Comparison of ENCODE assay signal across 1 fruit fly cellular context in genomic region chr3L:16779704-16780173, dm6.
TF ChIP-seq lines count a peak whose summit lies in the region.

TSS of gene mus302 (minus strand) at chr3L:16779736.
TSS of gene CG9705 (plus strand) at chr3L:16780100.

TF ChIP-seq in whole organism, embryonic, 481 proteins besides CTCF, POLR2A, EP300 and RAD21 (continued from another document and continues in another):
- TF ChIP-seq Kr (GFP tag; optimal IDR thresholded peaks at IDR 0.05; lab: Kevin White, UChicago) (no peak), Blimp-1 (GFP tag; optimal IDR thresholded peaks at IDR 0.05; lab: Kevin White, UChicago) (peak; percentile 31), CG3726 (GFP tag; IDR thresholded peaks at IDR 0.05; lab: Robert Waterston, UW) (no peak), CG8765 (GFP tag; IDR thresholded peaks at IDR 0.05; lab: Robert Waterston, UW) (no peak), CG6272 (GFP tag; IDR thresholded peaks at IDR 0.05; lab: Robert Waterston, UW) (0 out of 2 replicates have a peak, but pooled peaks have one; percentile 18), Dref (GFP tag; IDR thresholded peaks at IDR 0.05; lab: Robert Waterston, UW) (peak; percentile 51), Sin3A (optimal IDR thresholded peaks at IDR 0.05; lab: Kevin White, UChicago) (peak; percentile 60), CG16863 (GFP tag; optimal IDR thresholded peaks at IDR 0.05; lab: Kevin White, UChicago) (no peak), CG7372 (GFP tag; IDR thresholded peaks at IDR 0.05; lab: Robert Waterston, UW) (0 out of 2 replicates have a peak, but pooled peaks have one; percentile 15), wek (GFP tag; optimal IDR thresholded peaks at IDR 0.05; lab: Kevin White, UChicago) (no peak), Spps (tag; optimal IDR thresholded peaks at IDR 0.05; lab: Kevin White, UChicago) (no peak), Scr (GFP tag; IDR thresholded peaks at IDR 0.05; lab: Robert Waterston, UW; ENCODE audit: partially characterized antibody) (peak; percentile 80), CG11696 (GFP tag; IDR thresholded peaks at IDR 0.05; lab: Robert Waterston, UW) (no peak), Gug (GFP tag; IDR thresholded peaks at IDR 0.05; lab: Robert Waterston, UW) (no peak), CG2678 (tag; optimal IDR thresholded peaks at IDR 0.05; lab: Kevin White, UChicago) (peak; percentile 69), CG8388 (GFP tag; optimal IDR thresholded peaks at IDR 0.05; lab: Kevin White, UChicago) (peak; percentile 46), CG3407 (GFP tag; optimal IDR thresholded peaks at IDR 0.05; lab: Kevin White, UChicago) (no peak), sens (GFP tag; lab: Kevin White, UChicago) (peak; percentile 77), CG11085 (GFP tag; IDR thresholded peaks at IDR 0.05; lab: Robert Waterston, UW) (no peak), Myb (GFP tag; optimal IDR thresholded peaks at IDR 0.05; lab: Kevin White, UChicago) (peak; percentile 58), slou (GFP tag; optimal IDR thresholded peaks at IDR 0.05; lab: Kevin White, UChicago) (peak; percentile 49), hbn (GFP tag; IDR thresholded peaks at IDR 0.05; lab: Robert Waterston, UW; ENCODE audit: partially characterized antibody) (peak; percentile 62), Hr51 (GFP tag; optimal IDR thresholded peaks at IDR 0.05; lab: Kevin White, UChicago) (peak; percentile 11 to 49), CG17612 (GFP tag; IDR thresholded peaks at IDR 0.05; lab: Robert Waterston, UW) (no peak), lab (GFP tag; optimal IDR thresholded peaks at IDR 0.05; lab: Kevin White, UChicago) (no peak), GATAe (GFP tag; conservative IDR thresholded peaks at IDR 0.05; lab: Robert Waterston, UW) (no peak), CG10543 (GFP tag; optimal IDR thresholded peaks at IDR 0.05; lab: Kevin White, UChicago) (peak; percentile 12), CG10979 (tag; optimal IDR thresholded peaks at IDR 0.05; lab: Kevin White, UChicago) (peak; percentile 33), salm (tag; optimal IDR thresholded peaks at IDR 0.05; lab: Kevin White, UChicago) (no peak), CG6765 (GFP tag; optimal IDR thresholded peaks at IDR 0.05; lab: Kevin White, UChicago) (no peak), CG31365 (tag; optimal IDR thresholded peaks at IDR 0.05; lab: Kevin White, UChicago) (no peak), pros (GFP tag; optimal IDR thresholded peaks at IDR 0.05; lab: Kevin White, UChicago) (no peak), CG34422 (GFP tag; IDR thresholded peaks at IDR 0.05; lab: Robert Waterston, UW) (no peak), CG17328 (GFP tag; IDR thresholded peaks at IDR 0.05; lab: Robert Waterston, UW) (no peak), CG9437 (GFP tag; optimal IDR thresholded peaks at IDR 0.05; lab: Kevin White, UChicago) (peak; percentile 21), az2 (GFP tag; optimal IDR thresholded peaks at IDR 0.05; lab: Kevin White, UChicago) (peak; percentile 48), CG17568 (GFP tag; optimal IDR thresholded peaks at IDR 0.05; lab: Kevin White, UChicago) (no peak), chif (GFP tag; optimal IDR thresholded peaks at IDR 0.05; lab: Kevin White, UChicago) (peak in 1 of 2 experiments; percentile 25), sr (GFP tag; IDR thresholded peaks at IDR 0.05; lab: Robert Waterston, UW) (no peak), Dip2 (GFP tag; IDR thresholded peaks at IDR 0.05; lab: Robert Waterston, UW) (no peak), grau (tag; optimal IDR thresholded peaks at IDR 0.05; lab: Kevin White, UChicago) (peak; percentile 64), lola (GFP tag; optimal IDR thresholded peaks at IDR 0.05; lab: Kevin White, UChicago) (peak in 1 of 3 experiments; percentile 70), sug (tag; optimal IDR thresholded peaks at IDR 0.05; lab: Kevin White, UChicago) (peak; percentile 54), H2.0 (GFP tag; IDR thresholded peaks at IDR 0.05; lab: Robert Waterston, UW) (no peak), kah (GFP tag; optimal IDR thresholded peaks at IDR 0.05; lab: Kevin White, UChicago) (no peak), CG17359 (tag; optimal IDR thresholded peaks at IDR 0.05; lab: Kevin White, UChicago) (peak; percentile 49), CG13775 (GFP tag; optimal IDR thresholded peaks at IDR 0.05; lab: Kevin White, UChicago) (peak; percentile 63), CG15601 (tag; optimal IDR thresholded peaks at IDR 0.05; lab: Kevin White, UChicago) (peak; percentile 36), ttk (GFP tag; IDR thresholded peaks at IDR 0.05; lab: Robert Waterston, UW) (0 out of 2 replicates have a peak, but pooled peaks have one; percentile 23), CG31224 (GFP tag; IDR thresholded peaks at IDR 0.05; lab: Robert Waterston, UW) (0 out of 2 replicates have a peak, but pooled peaks have one; percentile 20), gfzf (GFP tag; optimal IDR thresholded peaks at IDR 0.05; lab: Kevin White, UChicago) (peak; percentile 68), CG12104 (GFP tag; optimal IDR thresholded peaks at IDR 0.05; lab: Kevin White, UChicago) (peak; percentile 37), fu2 (GFP tag; optimal IDR thresholded peaks at IDR 0.05; lab: Kevin White, UChicago) (no peak), CG5245 (GFP tag; optimal IDR thresholded peaks at IDR 0.05; lab: Kevin White, UChicago) (no peak), Trl (optimal IDR thresholded peaks at IDR 0.05; lab: Kevin White, UChicago) (no peak), Trl (GFP tag; optimal IDR thresholded peaks at IDR 0.05; lab: Kevin White, UChicago) (no peak), CG14441 (GFP tag; IDR thresholded peaks at IDR 0.05; lab: Robert Waterston, UW) (peak; percentile 33; the same call in 1 of the 2 replicates), nmo (GFP tag; optimal IDR thresholded peaks at IDR 0.05; lab: Kevin White, UChicago) (peak; percentile 83), CG16815 (GFP tag; optimal IDR thresholded peaks at IDR 0.05; lab: Kevin White, UChicago) (peak; percentile 49), CG18619 (GFP tag; optimal IDR thresholded peaks at IDR 0.05; lab: Kevin White, UChicago) (peak; percentile 17), CG17802 (tag; optimal IDR thresholded peaks at IDR 0.05; lab: Kevin White, UChicago) (peak; percentile 33), CG3838 (GFP tag; optimal IDR thresholded peaks at IDR 0.05; lab: Kevin White, UChicago) (no peak), ap (GFP tag; IDR thresholded peaks at IDR 0.05; lab: Robert Waterston, UW) (no peak), CG9727 (GFP tag; optimal IDR thresholded peaks at IDR 0.05; lab: Kevin White, UChicago) (peak; percentile 44), klu (GFP tag; IDR thresholded peaks at IDR 0.05; lab: Robert Waterston, UW) (no peak), gcm2 (GFP tag; optimal IDR thresholded peaks at IDR 0.05; lab: Kevin White, UChicago) (no peak), Drgx (GFP tag; IDR thresholded peaks at IDR 0.05; lab: Robert Waterston, UW) (no peak), NC2α (GFP tag; optimal IDR thresholded peaks at IDR 0.05; lab: Kevin White, UChicago) (no peak), CG14667 (GFP tag; IDR thresholded peaks at IDR 0.05; lab: Robert Waterston, UW) (peak; percentile 38; the same call in 1 of the 2 replicates), CG4730 (GFP tag; IDR thresholded peaks at IDR 0.05; lab: Robert Waterston, UW) (no peak), CG34224 (GFP tag; IDR thresholded peaks at IDR 0.05; lab: Robert Waterston, UW; ENCODE audit: partially characterized antibody) (peak; percentile 29; the same call in 1 of the 3 replicates), tna (GFP tag; IDR thresholded peaks at IDR 0.05; lab: Robert Waterston, UW; ENCODE audit: partially characterized antibody) (no peak), Lim3 (GFP tag; IDR thresholded peaks at IDR 0.05; lab: Robert Waterston, UW) (no peak), Poxn (GFP tag; IDR thresholded peaks at IDR 0.05; lab: Robert Waterston, UW) (no peak), gsb (GFP tag; IDR thresholded peaks at IDR 0.05; lab: Robert Waterston, UW) (no peak), Eip74EF (GFP tag; optimal IDR thresholded peaks at IDR 0.05; lab: Kevin White, UChicago) (no peak), Aef1 (GFP tag; IDR thresholded peaks at IDR 0.05; lab: Robert Waterston, UW) (peak; percentile 41; the same call in 2 of the 3 replicates), gcm (GFP tag; optimal IDR thresholded peaks at IDR 0.05; lab: Kevin White, UChicago) (peak; percentile 19), CG14014 (GFP tag; IDR thresholded peaks at IDR 0.05; lab: Robert Waterston, UW) (0 out of 2 replicates have a peak, but pooled peaks have one; percentile 27), CG9215 (GFP tag; IDR thresholded peaks at IDR 0.05; lab: Robert Waterston, UW) (no peak), gsb-n (tag; optimal IDR thresholded peaks at IDR 0.05; lab: Kevin White, UChicago) (no peak), lilli (GFP tag; optimal IDR thresholded peaks at IDR 0.05; lab: Kevin White, UChicago) (peak; percentile 40), B-H1 (GFP tag; IDR thresholded peaks at IDR 0.05; lab: Robert Waterston, UW) (no peak), Doc3 (GFP tag; IDR thresholded peaks at IDR 0.05; lab: Robert Waterston, UW; ENCODE audit: partially characterized antibody) (peak; percentile 69; the same call in 1 of the 3 replicates), CG7987 (GFP tag; optimal IDR thresholded peaks at IDR 0.05; lab: Kevin White, UChicago) (no peak), yki (optimal IDR thresholded peaks at IDR 0.05; lab: Kevin White, UChicago) (no peak), Nf-YA (GFP tag; IDR thresholded peaks at IDR 0.05; lab: Robert Waterston, UW) (no peak), HLH3B (GFP tag; IDR thresholded peaks at IDR 0.05; lab: Robert Waterston, UW) (no peak), cas (GFP tag; IDR thresholded peaks at IDR 0.05; lab: Robert Waterston, UW) (peak; percentile 8; the same call in 1 of the 2 replicates), ac (GFP tag; optimal IDR thresholded peaks at IDR 0.05; lab: Kevin White, UChicago) (no peak), CG13424 (tag; optimal IDR thresholded peaks at IDR 0.05; lab: Kevin White, UChicago) (peak; percentile 62), cad (GFP tag; optimal IDR thresholded peaks at IDR 0.05; lab: Kevin White, UChicago) (no peak), CG1024 (GFP tag; IDR thresholded peaks at IDR 0.05; lab: Robert Waterston, UW) (no peak), CG7556 (GFP tag; optimal IDR thresholded peaks at IDR 0.05; lab: Kevin White, UChicago) (peak; percentile 28), ken (GFP tag; IDR thresholded peaks at IDR 0.05; lab: Robert Waterston, UW) (0 out of 3 replicates have a peak, but pooled peaks have one; percentile 19), inv (GFP tag; IDR thresholded peaks at IDR 0.05; lab: Robert Waterston, UW; ENCODE audit: partially characterized antibody) (peak; percentile 55), tio (GFP tag; optimal IDR thresholded peaks at IDR 0.05; lab: Kevin White, UChicago) (no peak), Rx (GFP tag; IDR thresholded peaks at IDR 0.05; lab: Robert Waterston, UW) (no peak), sob (GFP tag; IDR thresholded peaks at IDR 0.05; lab: Robert Waterston, UW) (no peak), zfh1 (GFP tag; IDR thresholded peaks at IDR 0.05; lab: Robert Waterston, UW) (no peak), CG6683 (GFP tag; optimal IDR thresholded peaks at IDR 0.05; lab: Kevin White, UChicago) (no peak), Atf3 (GFP tag; optimal IDR thresholded peaks at IDR 0.05; lab: Kevin White, UChicago) (no peak), CG14965 (GFP tag; optimal IDR thresholded peaks at IDR 0.05; lab: Kevin White, UChicago; ENCODE audit: borderline replicate concordance) (no peak), CG11695 (GFP tag; IDR thresholded peaks at IDR 0.05; lab: Robert Waterston, UW) (0 out of 3 replicates have a peak, but pooled peaks have one; percentile 26), dpn (GFP tag; optimal IDR thresholded peaks at IDR 0.05; lab: Kevin White, UChicago) (peak; percentile 8 to 56), CG16779 (GFP tag; IDR thresholded peaks at IDR 0.05; lab: Robert Waterston, UW) (no peak), pita (GFP tag; optimal IDR thresholded peaks at IDR 0.05; lab: Kevin White, UChicago) (no peak), bigmax (GFP tag; optimal IDR thresholded peaks at IDR 0.05; lab: Kevin White, UChicago) (no peak), chn (GFP tag; optimal IDR thresholded peaks at IDR 0.05; lab: Kevin White, UChicago) (no peak), CG4820 (GFP tag; optimal IDR thresholded peaks at IDR 0.05; lab: Kevin White, UChicago) (peak; percentile 8), en (GFP tag; optimal IDR thresholded peaks at IDR 0.05; lab: Kevin White, UChicago) (no peak), bcd (GFP tag; optimal IDR thresholded peaks at IDR 0.05; lab: Kevin White, UChicago) (peak; percentile 20), grn (GFP tag; optimal IDR thresholded peaks at IDR 0.05; lab: Kevin White, UChicago) (no peak), CG12155 (GFP tag; optimal IDR thresholded peaks at IDR 0.05; lab: Kevin White, UChicago) (peak; percentile 33), D19B (GFP tag; optimal IDR thresholded peaks at IDR 0.05; lab: Kevin White, UChicago) (no peak), corto (GFP tag; optimal IDR thresholded peaks at IDR 0.05; lab: Kevin White, UChicago) (no peak), Deaf1 (tag; optimal IDR thresholded peaks at IDR 0.05; lab: Kevin White, UChicago) (no peak), lbe (GFP tag; optimal IDR thresholded peaks at IDR 0.05; lab: Kevin White, UChicago) (peak; percentile 26), CG4282 (GFP tag; optimal IDR thresholded peaks at IDR 0.05; lab: Kevin White, UChicago) (no peak), da (GFP tag; optimal IDR thresholded peaks at IDR 0.05; lab: Kevin White, UChicago) (no peak), crol (GFP tag; IDR thresholded peaks at IDR 0.05; lab: Robert Waterston, UW) (no peak), gem (tag; optimal IDR thresholded peaks at IDR 0.05; lab: Kevin White, UChicago) (peak; percentile 79), twi (tag; optimal IDR thresholded peaks at IDR 0.05; lab: Kevin White, UChicago) (peak; percentile 14), amos (GFP tag; IDR thresholded peaks at IDR 0.05; lab: Robert Waterston, UW; ENCODE audit: partially characterized antibody) (peak; percentile 56), trh (GFP tag; optimal IDR thresholded peaks at IDR 0.05; lab: Kevin White, UChicago) (peak; percentile 31), Oaz (GFP tag; IDR thresholded peaks at IDR 0.05; lab: Robert Waterston, UW) (no peak), E2f1 (GFP tag; IDR thresholded peaks at IDR 0.05; lab: Robert Waterston, UW) (peak; percentile 14; the same call in 1 of the 2 replicates), Hmx (GFP tag; optimal IDR thresholded peaks at IDR 0.05; lab: Kevin White, UChicago) (no peak), wor (GFP tag; IDR thresholded peaks at IDR 0.05; lab: Robert Waterston, UW) (no peak), Sry-β (GFP tag; optimal IDR thresholded peaks at IDR 0.05; lab: Kevin White, UChicago) (no peak), CG2712 (tag; optimal IDR thresholded peaks at IDR 0.05; lab: Kevin White, UChicago) (peak; percentile 73), slp2 (GFP tag; optimal IDR thresholded peaks at IDR 0.05; lab: Kevin White, UChicago) (no peak), dati (GFP tag; IDR thresholded peaks at IDR 0.05; lab: Robert Waterston, UW) (no peak)
